Worm (Caenorhabditis elegans) whole organism, early embryonic: ENCODE data around the gene strd-1.
A peak's percentile ranks its signal among the peaks of the same experiment; 100 is the strongest.

Experiments
- B0310.2 ChIP-seq: sonication (generic microtip); optimal IDR thresholded peaks from 2 replicates; lab custom pipeline; 2016; ENCODE audit warnings: mild to moderate bottlenecking, missing genetic modification characterization, missing compliant biosample characterization
- F13C5.2 ChIP-seq: sonication (generic microtip); optimal IDR thresholded peaks from 2 replicates; lab custom pipeline; 2017; ENCODE audit warnings: mild to moderate bottlenecking, missing genetic modification characterization, inconsistent platforms, missing compliant biosample characterization
- aly-1 ChIP-seq: sonication (generic microtip); optimal IDR thresholded peaks from 2 replicates; lab custom pipeline; 2016; ENCODE audit warnings: missing genetic modification characterization, missing compliant biosample characterization
- ama-1 ChIP-seq: fragments of 150-350 bp; optimal IDR thresholded peaks from 2 replicates; lab custom pipeline; 2014
- ceh-13 ChIP-seq: fragments of 200-800 bp; sonication (Bioruptor generic); optimal IDR thresholded peaks from 2 replicates; lab custom pipeline; 2018; ENCODE audit warnings: mild to moderate bottlenecking, missing genetic modification characterization, missing compliant biosample characterization
- ceh-36 ChIP-seq: sonication (generic microtip); optimal IDR thresholded peaks from 2 replicates; lab custom pipeline; 2016; ENCODE audit warnings: missing genetic modification characterization, inconsistent platforms, missing compliant biosample characterization
- ets-7 ChIP-seq: sonication (generic microtip); optimal IDR thresholded peaks from 2 replicates; lab custom pipeline; 2016; ENCODE audit warnings: missing genotype, missing genetic modification characterization, missing compliant biosample characterization
- flt-1 ChIP-seq: fragments of 200-800 bp; sonication (Bioruptor generic); IDR thresholded peaks from 2 replicates; pipeline ENCODE4 v1.3.6; 2022; ENCODE audit warnings: missing genetic modification characterization, missing compliant biosample characterization
- hmbx-1 ChIP-seq: sonication (generic microtip); optimal IDR thresholded peaks from 2 replicates; lab custom pipeline; 2016; ENCODE audit warnings: mild to moderate bottlenecking, missing genetic modification characterization, missing compliant biosample characterization
- hmg-4 ChIP-seq: fragments of 200-800 bp; sonication (Bioruptor generic); optimal IDR thresholded peaks from 2 replicates; lab custom pipeline; 2018; ENCODE audit warnings: mild to moderate bottlenecking, missing genetic modification characterization, missing compliant biosample characterization
- hnd-1 ChIP-seq: sonication (generic microtip); optimal IDR thresholded peaks from 2 replicates; lab custom pipeline; 2016; ENCODE audit warnings: missing genetic modification characterization, missing compliant biosample characterization
- pes-1 ChIP-seq: fragments of 200-800 bp; sonication (Bioruptor generic); IDR thresholded peaks from 2 replicates; pipeline ENCODE4 v1.3.6; 2022; ENCODE audit warnings: missing genetic modification reagents, missing genetic modification characterization, missing compliant biosample characterization
- scrt-1 ChIP-seq: fragments of 200-800 bp; sonication (Bioruptor generic); IDR thresholded peaks from 2 replicates; pipeline ENCODE4 v1.3.6; 2022; ENCODE audit warnings: missing genetic modification characterization, missing compliant biosample characterization
- sea-1 ChIP-seq: fragments of 200-800 bp; sonication (Bioruptor generic); conservative IDR thresholded peaks from 2 replicates; pipeline ENCODE4 v1.3.6; 2022; ENCODE audit warnings: missing genetic modification characterization, missing compliant biosample characterization
- tbx-11 ChIP-seq: fragments of 200-800 bp; sonication (Bioruptor generic); IDR thresholded peaks from 2 replicates; pipeline ENCODE4 v1.3.6; 2022; ENCODE audit warnings: missing genetic modification characterization, missing compliant biosample characterization
- tbx-37 ChIP-seq: fragments of 200-800 bp; sonication (Bioruptor generic); conservative IDR thresholded peaks from 2 replicates; pipeline ENCODE4 v1.3.6; 2022; ENCODE audit warnings: missing genetic modification reagents, missing genetic modification characterization, missing compliant biosample characterization
- tra-4 ChIP-seq: sonication (generic microtip); optimal IDR thresholded peaks from 2 replicates; lab custom pipeline; 2017; ENCODE audit warnings: missing genetic modification characterization, missing compliant biosample characterization

Gene strd-1

ce11 chrIII:10989491-10990032 lies 42.3 kb downstream of the strd-1 start:
- TF ChIP-seq scrt-1 = peak; percentile 96
- TF ChIP-seq tbx-37 (GFP tag; lab: Robert Waterston, UW) = peak; percentile 89
- no peak for TF ChIP-seq ama-1 (lab: Kevin White, UChicago)
- TF ChIP-seq hmg-4 = peak; percentile 99
- TF ChIP-seq tbx-11 (GFP tag; lab: Robert Waterston, UW) = peak; percentile 94
- peak; percentile 95 for TF ChIP-seq sea-1 (GFP tag; lab: Robert Waterston, UW)
- peak; percentile 82 for TF ChIP-seq hnd-1
- TF ChIP-seq ceh-36 (tag; lab: Kevin White, UChicago) = peak; percentile 93
- peak; percentile 87 for TF ChIP-seq ceh-13 (GFP tag; lab: Kevin White, UChicago)
- TF ChIP-seq F13C5.2 = peak; percentile 97
- TF ChIP-seq tra-4 (tag; lab: Kevin White, UChicago) = peak; percentile 90
- peak; percentile 93 for TF ChIP-seq pes-1 (GFP tag; lab: Robert Waterston, UW)
- peak; percentile 96 for TF ChIP-seq aly-1 (tag; lab: Kevin White, UChicago)
- TF ChIP-seq ets-7 (tag; lab: Kevin White, UChicago) = peak; percentile 84
- peak; percentile 94 for TF ChIP-seq B0310.2 (tag; lab: Kevin White, UChicago)
- peak; percentile 84 for TF ChIP-seq hmbx-1 (tag; lab: Kevin White, UChicago)
- peak; percentile 86 for TF ChIP-seq flt-1 (GFP tag; lab: Robert Waterston, UW)

ce11 chrIII:10994085-10994484 lies 46.8 kb downstream of the strd-1 start:
- TF ChIP-seq pes-1 (GFP tag; lab: Robert Waterston, UW) (no peak), hmg-4 (no peak), F13C5.2 (no peak), flt-1 (GFP tag; lab: Robert Waterston, UW) (no peak), tbx-37 (GFP tag; lab: Robert Waterston, UW) (no peak), ceh-13 (GFP tag; lab: Kevin White, UChicago) (no peak), hnd-1 (no peak), tra-4 (tag; lab: Kevin White, UChicago) (no peak), ceh-36 (tag; lab: Kevin White, UChicago) (no peak), sea-1 (GFP tag; lab: Robert Waterston, UW) (no peak), ama-1 (lab: Kevin White, UChicago) (no peak)

DNA sequence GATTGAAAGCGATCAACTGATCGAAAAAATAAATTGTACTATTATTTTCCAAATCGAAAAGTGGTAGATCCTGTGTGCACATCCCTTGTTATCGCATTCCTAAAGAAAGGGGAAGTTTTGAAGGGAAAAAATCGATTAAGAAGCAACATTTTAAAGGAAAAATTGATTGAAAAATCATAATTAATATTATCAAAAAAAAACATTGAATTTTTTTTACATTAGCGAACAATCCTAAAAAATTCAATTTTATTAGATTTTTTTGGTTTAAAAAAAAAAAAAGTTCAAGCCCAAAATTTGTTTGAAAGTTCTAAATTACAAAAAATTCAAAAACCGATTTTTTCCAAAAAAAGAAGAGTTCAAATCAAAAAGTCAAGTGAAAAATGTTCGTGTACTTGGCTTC lies 47.9 kb downstream of the strd-1 start, which contains the start of gene dmsr-5:
dmsr-5 (minus strand) TSS at position 101 of the 400 bp plus-strand sequence.
- no peak for TF ChIP-seq sea-1 (GFP tag; lab: Robert Waterston, UW)
